Worm (Caenorhabditis elegans): Measurements from ENCODE around the gene F29A7.4.

Gene F29A7.4

ce11 chrII:2749595-2750048 lies at the start of gene F29A7.4:
Gene F29A7.4, plus strand, starts transcription at chrII:2749998.
- TF ChIP-seq T26A5.8 (tag; optimal IDR thresholded peaks at IDR 0.05) (no peak), attf-5 (GFP tag; optimal IDR thresholded peaks at IDR 0.05) (no peak), cebp-2 (GFP tag; IDR thresholded peaks at IDR 0.05) (no peak)

DNA sequence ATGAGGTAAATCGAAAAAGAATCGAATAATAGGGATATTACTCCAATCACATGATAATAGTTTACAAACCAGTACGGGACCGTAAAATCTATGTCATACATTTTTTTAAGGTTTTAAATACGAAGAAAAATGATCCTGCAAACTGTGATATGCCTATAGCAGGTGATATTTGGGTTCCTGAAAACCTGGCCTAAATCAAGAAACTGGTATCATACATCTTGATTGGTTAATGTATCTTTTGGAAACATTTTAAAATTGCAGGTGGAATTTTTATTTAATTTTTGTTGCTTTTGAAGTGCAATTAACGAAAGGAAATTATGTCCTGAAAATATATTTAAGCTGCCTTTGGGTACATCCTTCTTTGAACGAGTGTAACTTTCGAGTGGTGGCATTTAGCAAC lies 49.6 kb upstream of the F29A7.4 start, which contains the start of gene sri-61:
Gene sri-61, minus strand, starts transcription at position 101 of the 400 bp plus-strand sequence.
- no peak for TF ChIP-seq sdz-38 (tag; optimal IDR thresholded peaks at IDR 0.05)
- TF ChIP-seq mel-28 (tag; optimal IDR thresholded peaks at IDR 0.05; ENCODE audit: borderline replicate concordance), result no peak
- TF ChIP-seq F33H1.4 (GFP tag; IDR thresholded peaks at IDR 0.05), result no peak
- TF ChIP-seq T26A5.8 (tag; optimal IDR thresholded peaks at IDR 0.05), result no peak
- TF ChIP-seq aptf-3 (GFP tag; IDR thresholded peaks at IDR 0.05), result no peak
- TF ChIP-seq let-607 (tag; optimal IDR thresholded peaks at IDR 0.05), result no peak
- no peak for TF ChIP-seq D2030.7 (GFP tag; IDR thresholded peaks at IDR 0.05)
- TF ChIP-seq atf-7 (tag; optimal IDR thresholded peaks at IDR 0.05), result no peak
- TF ChIP-seq zfh-2 (GFP tag; conservative IDR thresholded peaks at IDR 0.05), result no peak
- no peak for TF ChIP-seq ztf-3 (GFP tag; optimal IDR thresholded peaks at IDR 0.05)
- TF ChIP-seq chd-7 (tag; optimal IDR thresholded peaks at IDR 0.05), result no peak
- TF ChIP-seq Y95B8A.8 (GFP tag; IDR thresholded peaks at IDR 0.05), result no peak

DNA sequence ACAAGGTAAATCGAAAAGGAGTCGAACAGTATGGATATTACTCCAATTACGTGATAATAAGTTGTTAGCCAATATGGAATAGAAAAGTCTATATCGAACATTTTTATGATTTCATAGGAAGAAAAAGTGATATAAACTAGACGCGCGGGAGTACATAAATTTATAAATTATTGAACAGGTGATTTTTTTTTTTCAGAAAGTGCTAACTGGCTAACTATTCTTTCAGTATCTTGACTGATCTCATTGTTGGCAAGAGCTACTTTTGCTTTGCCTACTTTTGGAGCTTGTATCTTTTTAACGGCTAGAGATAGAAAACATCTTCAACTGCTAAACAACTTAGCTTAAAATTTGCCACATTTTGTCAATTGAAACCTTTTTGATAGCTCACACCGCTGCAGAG lies 47.0 kb upstream of the F29A7.4 start, which contains the start of gene sri-60:
Gene sri-60, minus strand, starts transcription at position 101 of the 400 bp plus-strand sequence.
- TF ChIP-seq snpc-1.1 (tag; optimal IDR thresholded peaks at IDR 0.05; ENCODE audit: insufficient read depth) (no peak), ama-1 (optimal IDR thresholded peaks at IDR 0.05) (no peak), ama-1 (GFP tag; optimal IDR thresholded peaks at IDR 0.05) (no peak), rpc-1 (optimal IDR thresholded peaks at IDR 0.05) (no peak), rpc-1 (tag; optimal IDR thresholded peaks at IDR 0.05) (no peak), ztf-6 (GFP tag; IDR thresholded peaks at IDR 0.05) (no peak), F23B12.7 (tag; optimal IDR thresholded peaks at IDR 0.05; ENCODE audit: insufficient read depth) (no peak)

- no peak for TF ChIP-seq tbx-9 (tag; optimal IDR thresholded peaks at IDR 0.05; ENCODE audit: borderline replicate concordance)
- no peak for TF ChIP-seq attf-5 (GFP tag; optimal IDR thresholded peaks at IDR 0.05)
- TF ChIP-seq Y79H2A.3 (GFP tag; conservative IDR thresholded peaks at IDR 0.05), result no peak
- no peak for TF ChIP-seq snpc-1.3 (tag; optimal IDR thresholded peaks at IDR 0.05; ENCODE audit: insufficient read depth)
- TF ChIP-seq ztf-28 (GFP tag; IDR thresholded peaks at IDR 0.05), result no peak
- no peak for TF ChIP-seq B0019.2 (GFP tag; conservative IDR thresholded peaks at IDR 0.05)
- no peak for TF ChIP-seq somi-1 (GFP tag; optimal IDR thresholded peaks at IDR 0.05)
- TF ChIP-seq C06A6.2 (GFP tag; conservative IDR thresholded peaks at IDR 0.05), result no peak
- TF ChIP-seq ztf-6 (GFP tag; IDR thresholded peaks at IDR 0.05), result no peak
These were observed 44.6 kb upstream of the F29A7.4 start, which contains the start of gene srh-128 for ce11 chrII:2705200-2705599. Gene srh-128, minus strand, starts transcription at chrII:2705300.

DNA sequence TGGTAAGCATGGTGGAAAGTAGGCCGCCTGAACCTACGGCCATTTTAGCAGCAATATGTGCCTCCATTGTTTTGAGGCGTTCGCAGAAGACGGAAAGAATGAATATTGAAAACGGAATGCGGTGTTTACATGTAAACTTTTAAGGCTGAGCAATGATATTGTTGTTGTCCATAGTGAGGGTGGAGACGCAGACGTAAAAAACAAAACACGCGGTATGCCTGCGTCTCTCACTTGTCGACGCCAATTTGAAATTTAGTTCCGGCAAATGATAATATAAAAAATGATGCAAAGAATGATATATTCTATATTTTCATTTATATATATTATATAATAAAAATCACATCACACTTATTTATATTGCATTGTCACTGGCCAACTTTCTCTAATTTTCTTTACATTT lies 41.9 kb upstream of the F29A7.4 start, which contains the start of gene Y47G7B.2:
Gene Y47G7B.2, minus strand, starts transcription at position 143 of the 400 bp plus-strand sequence.
- TF ChIP-seq hmg-1.2 (GFP tag; IDR thresholded peaks at IDR 0.05), result peak; percentile 59; the same call in 1 of the 2 replicates
- TF ChIP-seq attf-5 (GFP tag; optimal IDR thresholded peaks at IDR 0.05), result peak; percentile 18
- TF ChIP-seq sea-2 (GFP tag; IDR thresholded peaks at IDR 0.05), result no peak

DNA sequence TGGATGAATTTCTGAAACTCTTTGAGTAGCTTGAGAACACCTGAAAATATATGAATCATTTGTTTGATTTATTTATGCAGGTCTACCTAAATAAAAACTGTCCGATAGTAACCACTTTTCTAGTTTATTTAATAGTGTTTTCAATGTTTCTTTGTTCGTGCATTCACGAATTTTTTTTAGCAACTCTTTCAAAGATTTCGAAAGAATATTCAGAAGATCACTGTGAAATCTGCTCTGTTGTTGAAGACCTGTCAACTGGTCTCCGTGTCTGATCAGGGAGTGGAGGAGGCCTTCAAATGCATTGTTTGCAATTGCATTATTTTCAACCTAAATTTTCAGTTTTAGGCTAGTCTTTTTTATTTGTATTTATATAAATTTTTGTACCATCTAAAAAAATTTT lies 39.9 kb upstream of the F29A7.4 start, which contains the start of gene T05A8.1:
Gene T05A8.1, minus strand, starts transcription at position 101 of the 400 bp plus-strand sequence.
- TF ChIP-seq F33H1.4 (GFP tag; IDR thresholded peaks at IDR 0.05) (no peak), nfya-2 (GFP tag; IDR thresholded peaks at IDR 0.05) (no peak), ceh-91 (GFP tag; IDR thresholded peaks at IDR 0.05) (no peak), nfyb-1 (GFP tag; IDR thresholded peaks at IDR 0.05) (no peak), unc-130 (GFP tag; optimal IDR thresholded peaks at IDR 0.05) (no peak), F22D6.2 (tag; optimal IDR thresholded peaks at IDR 0.05) (no peak), snpc-3.4 (tag; optimal IDR thresholded peaks at IDR 0.05) (no peak), hmg-1.2 (GFP tag; IDR thresholded peaks at IDR 0.05) (no peak)

All from whole organism, young adult.